Worm (Caenorhabditis elegans) whole organism, mixed stage, embryonic: ENCODE data around the gene T25B6.6.

Experiments used
- blmp-1 ChIP-seq: fragments of 150-350 bp; optimal IDR thresholded peaks from 2 replicates; lab custom pipeline; 2014; ENCODE audit warnings: missing biosample characterization, missing genetic modification characterization
- elt-1 ChIP-seq: sonication (generic microtip); optimal IDR thresholded peaks from 2 replicates; lab custom pipeline; 2017; ENCODE audit warnings: missing genetic modification characterization, mild to moderate bottlenecking, missing compliant biosample characterization, antibody characterized with exemption, moderate library complexity, borderline replicate concordance; ENCODE audit not compliant: insufficient read depth
- flh-1 ChIP-seq: fragments of 200-800 bp; sonication (Bioruptor generic); optimal IDR thresholded peaks from 2 replicates; lab custom pipeline; 2018; ENCODE audit warnings: mild to moderate bottlenecking, missing genetic modification characterization, moderate library complexity, missing compliant biosample characterization
- unc-39 ChIP-seq: fragments of 150-350 bp; optimal IDR thresholded peaks from 2 replicates; lab custom pipeline; 2014; ENCODE audit warnings: missing biosample characterization, missing genetic modification characterization

DNA sequence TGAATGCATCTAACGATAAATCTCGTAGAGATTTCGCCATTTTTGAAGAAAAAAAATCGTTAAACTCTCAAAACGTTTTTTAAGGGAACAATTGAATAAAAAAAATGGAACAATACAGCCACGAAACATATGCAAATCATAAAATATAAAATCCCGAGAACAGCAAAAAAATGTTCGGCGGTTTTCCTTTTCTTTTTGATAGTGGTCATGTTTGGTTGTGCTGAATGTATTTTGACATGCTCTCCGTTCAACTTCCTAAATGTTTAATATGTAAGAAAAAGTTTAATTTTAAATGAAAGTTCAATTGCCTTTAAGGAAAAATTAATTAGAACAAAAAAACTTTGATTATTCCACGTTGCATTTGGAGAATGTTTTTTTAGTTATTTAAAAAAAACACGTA, 12.3 kb downstream of the T25B6.6 start, which contains the start of gene C24A3.9:
- TF ChIP-seq flh-1 (GFP tag; lab: Kevin White, UChicago): no peak
- TF ChIP-seq elt-1: no peak
- TF ChIP-seq unc-39: no peak
- TF ChIP-seq blmp-1 (tag; lab: Kevin White, UChicago): no peak
